Worm (Caenorhabditis elegans): ENCODE measurements around the gene hst-3.1.

DNA sequence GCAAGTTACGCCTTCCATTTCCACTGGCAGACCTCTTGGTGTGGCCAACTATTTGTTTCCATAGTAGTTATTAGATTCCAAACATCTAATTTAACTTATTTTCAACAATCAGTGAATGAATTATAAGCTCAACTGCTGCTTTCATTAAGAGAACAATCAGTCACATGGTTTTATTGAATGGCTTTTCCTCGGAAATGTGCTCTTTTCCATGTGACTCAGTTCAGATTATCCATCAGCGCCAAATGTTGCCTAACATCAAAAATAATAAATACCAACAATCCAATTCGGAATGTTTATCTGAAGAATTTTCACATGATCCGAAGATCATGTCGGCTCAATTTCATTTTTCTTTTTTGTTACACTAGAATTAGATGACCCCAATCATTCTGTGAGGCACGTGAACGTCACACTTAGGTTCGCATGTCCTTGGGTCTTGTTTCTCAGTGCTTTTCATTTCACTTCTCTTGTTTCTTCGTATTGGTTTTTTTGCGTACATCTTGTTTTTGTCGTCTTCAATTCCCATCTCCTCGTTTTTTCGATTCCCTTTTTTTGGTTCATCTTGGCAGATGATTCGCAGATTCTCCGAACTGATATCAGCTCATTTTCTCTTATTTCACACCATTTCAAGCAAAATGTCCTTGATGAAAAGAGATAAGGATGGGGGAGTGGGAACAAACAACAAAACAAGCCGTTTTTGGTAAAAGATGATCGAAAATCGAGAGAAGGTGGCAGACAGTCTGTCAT is 7.3 kb upstream of the hst-3.1 start:
- no peak for TF ChIP-seq T26A5.8 (tag; optimal IDR thresholded peaks at IDR 0.05)
- no peak for TF ChIP-seq unc-62 (GFP tag; optimal IDR thresholded peaks at IDR 0.05)
- no peak for TF ChIP-seq let-526 (GFP tag; IDR thresholded peaks at IDR 0.05)
- TF ChIP-seq pha-4 (tag; optimal IDR thresholded peaks at IDR 0.05) = no peak
- TF ChIP-seq Y53G8AR.9 (GFP tag; conservative IDR thresholded peaks at IDR 0.05) = no peak
- no peak for TF ChIP-seq ceh-100 (GFP tag; IDR thresholded peaks at IDR 0.05)
- no peak for TF ChIP-seq ceh-27 (GFP tag; optimal IDR thresholded peaks at IDR 0.05)
- TF ChIP-seq nhr-179 (tag; optimal IDR thresholded peaks at IDR 0.05) = no peak
- no peak for TF ChIP-seq madf-3 (GFP tag; IDR thresholded peaks at IDR 0.05)
- no peak for TF ChIP-seq dpff-1 (tag; optimal IDR thresholded peaks at IDR 0.05)
- TF ChIP-seq dpl-1 (GFP tag; optimal IDR thresholded peaks at IDR 0.05) = no peak
- TF ChIP-seq tbp1 (GFP tag; optimal IDR thresholded peaks at IDR 0.05) = no peak
- no peak for TF ChIP-seq xnd-1 (tag; optimal IDR thresholded peaks at IDR 0.05)
